Fruit fly (Drosophila melanogaster): ENCODE measurements around the gene CG2201.

Gene CG2201

dm6 chr2L:21657426-21657825, 33.5 kb upstream of the CG2201 start (continued):
- TF ChIP-seq run (tag; optimal IDR thresholded peaks at IDR 0.05): no peak
- TF ChIP-seq cas (GFP tag; IDR thresholded peaks at IDR 0.05): peak; percentile 42; the same call in 1 of the 2 replicates
- peak; percentile 78 for TF ChIP-seq shn (GFP tag; optimal IDR thresholded peaks at IDR 0.05)
- no peak for TF ChIP-seq p53 (GFP tag; optimal IDR thresholded peaks at IDR 0.05)
- peak; percentile 16 for TF ChIP-seq zen (tag; optimal IDR thresholded peaks at IDR 0.05)
- peak; percentile 90 for TF ChIP-seq CG30020 (tag; optimal IDR thresholded peaks at IDR 0.05)
- TF ChIP-seq Xrp1 (GFP tag; IDR thresholded peaks at IDR 0.05): peak; percentile 73
- no peak for TF ChIP-seq kay (GFP tag; optimal IDR thresholded peaks at IDR 0.05)
- no peak for TF ChIP-seq TFAM (GFP tag; optimal IDR thresholded peaks at IDR 0.05)
- TF ChIP-seq CG16815 (GFP tag; optimal IDR thresholded peaks at IDR 0.05): peak; percentile 23
- peak; percentile 29; the same call in 1 of the 3 replicates for TF ChIP-seq CG34224 (GFP tag; IDR thresholded peaks at IDR 0.05; ENCODE audit: partially characterized antibody)
- TF ChIP-seq E2f1 (GFP tag; IDR thresholded peaks at IDR 0.05): no peak; the same call in 1 of the 2 replicates
- no peak for TF ChIP-seq crol (GFP tag; IDR thresholded peaks at IDR 0.05)
- peak; percentile 11 for TF ChIP-seq CG18764 (GFP tag; optimal IDR thresholded peaks at IDR 0.05)
- no peak for TF ChIP-seq Bgb (GFP tag; IDR thresholded peaks at IDR 0.05; ENCODE audit: partially characterized antibody)
- TF ChIP-seq CG14441 (GFP tag; IDR thresholded peaks at IDR 0.05): peak; percentile 73; the same call in 1 of the 2 replicates
- TF ChIP-seq Dfd (GFP tag; optimal IDR thresholded peaks at IDR 0.05): no peak
- TF ChIP-seq eyg (GFP tag; optimal IDR thresholded peaks at IDR 0.05): peak; percentile 61
- peak; percentile 96 for TF ChIP-seq Ets65A (GFP tag)
- no peak for TF ChIP-seq unc-4 (GFP tag; IDR thresholded peaks at IDR 0.05; ENCODE audit: partially characterized antibody)
- no peak for TF ChIP-seq gsb-n (tag; optimal IDR thresholded peaks at IDR 0.05)
- peak in 1 of 2 experiments; percentile 67 for TF ChIP-seq Hr51 (GFP tag; optimal IDR thresholded peaks at IDR 0.05)
- peak; percentile 35 for TF ChIP-seq Sox100B (GFP tag; optimal IDR thresholded peaks at IDR 0.05)
- peak; percentile 61 for TF ChIP-seq Hr3 (GFP tag; optimal IDR thresholded peaks at IDR 0.05)
- no peak for TF ChIP-seq nerfin-2 (GFP tag; IDR thresholded peaks at IDR 0.05; ENCODE audit: partially characterized antibody)
- no peak for TF ChIP-seq kni (GFP tag; optimal IDR thresholded peaks at IDR 0.05)
- TF ChIP-seq Vsx1 (GFP tag; optimal IDR thresholded peaks at IDR 0.05): peak; percentile 14
- no peak; the same call in 1 of the 2 replicates for TF ChIP-seq al (GFP tag; IDR thresholded peaks at IDR 0.05)
- no peak for TF ChIP-seq fd102C (GFP tag; optimal IDR thresholded peaks at IDR 0.05)
- no peak for TF ChIP-seq ERR (GFP tag; optimal IDR thresholded peaks at IDR 0.05)
- TF ChIP-seq dimm (GFP tag; IDR thresholded peaks at IDR 0.05): peak; percentile 14; the same call in 1 of the 2 replicates
- TF ChIP-seq BtbVII (GFP tag; optimal IDR thresholded peaks at IDR 0.05): no peak
- TF ChIP-seq CG3407 (GFP tag; optimal IDR thresholded peaks at IDR 0.05): peak; percentile 33
- TF ChIP-seq tio (GFP tag; optimal IDR thresholded peaks at IDR 0.05): peak; percentile 25
- peak; percentile 69 for TF ChIP-seq Meics (GFP tag; optimal IDR thresholded peaks at IDR 0.05)
- no peak for TF ChIP-seq CG10321 (GFP tag; IDR thresholded peaks at IDR 0.05)
- no peak for TF ChIP-seq CG17912 (GFP tag; optimal IDR thresholded peaks at IDR 0.05)
- TF ChIP-seq Nf-YC (tag; optimal IDR thresholded peaks at IDR 0.05): peak; percentile 48
- no peak for TF ChIP-seq CG2678 (tag; optimal IDR thresholded peaks at IDR 0.05)
- TF ChIP-seq CG12236 (GFP tag; optimal IDR thresholded peaks at IDR 0.05): peak; percentile 27
- no peak for TF ChIP-seq CG15269 (tag; optimal IDR thresholded peaks at IDR 0.05)
- no peak for TF ChIP-seq eve (GFP tag; optimal IDR thresholded peaks at IDR 0.05)
- TF ChIP-seq Hmx (GFP tag; optimal IDR thresholded peaks at IDR 0.05): no peak
- TF ChIP-seq CG34422 (GFP tag; IDR thresholded peaks at IDR 0.05): no peak
- TF ChIP-seq CG11456 (GFP tag; IDR thresholded peaks at IDR 0.05): no peak
- TF ChIP-seq ranshi (GFP tag; IDR thresholded peaks at IDR 0.05): no peak; the same call in 1 of the 2 replicates
- TF ChIP-seq crc (GFP tag; optimal IDR thresholded peaks at IDR 0.05): peak; percentile 24
- TF ChIP-seq toy (GFP tag; IDR thresholded peaks at IDR 0.05): no peak
- no peak for TF ChIP-seq Stat92E (GFP tag; optimal IDR thresholded peaks at IDR 0.05)
- TF ChIP-seq ham (GFP tag; IDR thresholded peaks at IDR 0.05): no peak
- peak; percentile 29 for TF ChIP-seq CG18619 (GFP tag; optimal IDR thresholded peaks at IDR 0.05)

All from whole organism, embryonic.